Fruit fly (Drosophila melanogaster): ENCODE results near the gene CG17129.

The CG17129 gene

dm6 chr3L:721026-721425 lies 40.9 kb upstream of the CG17129 start:
- TF ChIP-seq CG8301 (tag; optimal IDR thresholded peaks at IDR 0.05) (peak; percentile 79), CG32121 (GFP tag; IDR thresholded peaks at IDR 0.05) (peak; percentile 84), EcR (GFP tag; optimal IDR thresholded peaks at IDR 0.05) (no peak), Snoo (tag; optimal IDR thresholded peaks at IDR 0.05) (no peak), CG9948 (tag; optimal IDR thresholded peaks at IDR 0.05) (no peak), CG13204 (GFP tag; optimal IDR thresholded peaks at IDR 0.05) (no peak), CG14655 (GFP tag; optimal IDR thresholded peaks at IDR 0.05) (peak; percentile 80), rn (GFP tag; IDR thresholded peaks at IDR 0.05) (peak; percentile 22; the same call in 1 of the 2 replicates), CG4496 (GFP tag; IDR thresholded peaks at IDR 0.05) (peak; percentile 81; the same call in 2 of the 3 replicates), Pif1A (GFP tag; optimal IDR thresholded peaks at IDR 0.05) (peak; percentile 11), CG8159 (tag; optimal IDR thresholded peaks at IDR 0.05) (no peak), fd96Ca (GFP tag; IDR thresholded peaks at IDR 0.05) (no peak; the same call in none of the 3 replicates), CG15710 (tag; optimal IDR thresholded peaks at IDR 0.05) (no peak), CG12605 (GFP tag; IDR thresholded peaks at IDR 0.05) (peak; percentile 48), gl (tag; optimal IDR thresholded peaks at IDR 0.05) (no peak), CG34367 (tag; optimal IDR thresholded peaks at IDR 0.05) (no peak), Pif1B (GFP tag; optimal IDR thresholded peaks at IDR 0.05) (no peak), CG17806 (tag; optimal IDR thresholded peaks at IDR 0.05) (no peak), D1 (tag; optimal IDR thresholded peaks at IDR 0.05) (no peak), Ets98B (GFP tag; IDR thresholded peaks at IDR 0.05) (peak; percentile 83), CG10348 (GFP tag; IDR thresholded peaks at IDR 0.05) (no peak)

- TF ChIP-seq D1 (tag; optimal IDR thresholded peaks at IDR 0.05) (no peak), CG17806 (tag; optimal IDR thresholded peaks at IDR 0.05) (no peak), Snoo (tag; optimal IDR thresholded peaks at IDR 0.05) (no peak), CG12605 (GFP tag; IDR thresholded peaks at IDR 0.05) (no peak), Ets98B (GFP tag; IDR thresholded peaks at IDR 0.05) (no peak), CG4496 (GFP tag; IDR thresholded peaks at IDR 0.05) (peak; percentile 11; the same call in 1 of the 3 replicates)
Measured at dm6 chr3L:718378-718777, 38.3 kb upstream of the CG17129 start.

- TF ChIP-seq CG8301 (tag; optimal IDR thresholded peaks at IDR 0.05) (no peak), rn (GFP tag; IDR thresholded peaks at IDR 0.05) (no peak), CG32121 (GFP tag; IDR thresholded peaks at IDR 0.05) (no peak), Pif1B (GFP tag; optimal IDR thresholded peaks at IDR 0.05) (no peak), CG8159 (tag; optimal IDR thresholded peaks at IDR 0.05) (peak; percentile 35), CG13204 (GFP tag; optimal IDR thresholded peaks at IDR 0.05) (no peak), CG17806 (tag; optimal IDR thresholded peaks at IDR 0.05) (peak; percentile 9), Snoo (tag; optimal IDR thresholded peaks at IDR 0.05) (no peak), CG10348 (GFP tag; IDR thresholded peaks at IDR 0.05) (no peak), EcR (GFP tag; optimal IDR thresholded peaks at IDR 0.05) (no peak)
Measured at dm6 chr3L:716078-716477, 36.0 kb upstream of the CG17129 start.

- TF ChIP-seq CG4496 (GFP tag; IDR thresholded peaks at IDR 0.05) (peak; percentile 64; the same call in 2 of the 3 replicates), Ets98B (GFP tag; IDR thresholded peaks at IDR 0.05) (peak; percentile 47), gl (tag; optimal IDR thresholded peaks at IDR 0.05) (no peak), D1 (tag; optimal IDR thresholded peaks at IDR 0.05) (peak; percentile 40), rn (GFP tag; IDR thresholded peaks at IDR 0.05) (no peak; the same call in 1 of the 2 replicates), CG8159 (tag; optimal IDR thresholded peaks at IDR 0.05) (peak; percentile 67), CG8301 (tag; optimal IDR thresholded peaks at IDR 0.05) (peak; percentile 57), CG12605 (GFP tag; IDR thresholded peaks at IDR 0.05) (peak; percentile 64), Pif1A (GFP tag; optimal IDR thresholded peaks at IDR 0.05) (peak; percentile 65), Snoo (tag; optimal IDR thresholded peaks at IDR 0.05) (peak; percentile 63), CG34367 (tag; optimal IDR thresholded peaks at IDR 0.05) (peak; percentile 55), CG9948 (tag; optimal IDR thresholded peaks at IDR 0.05) (peak; percentile 49), CG15710 (tag; optimal IDR thresholded peaks at IDR 0.05) (peak; percentile 34), CG10348 (GFP tag; IDR thresholded peaks at IDR 0.05) (no peak), CG17806 (tag; optimal IDR thresholded peaks at IDR 0.05) (peak; percentile 62), fd96Ca (GFP tag; IDR thresholded peaks at IDR 0.05) (peak; percentile 62; the same call in 1 of the 3 replicates), Pif1B (GFP tag; optimal IDR thresholded peaks at IDR 0.05) (peak; percentile 63), CG13204 (GFP tag; optimal IDR thresholded peaks at IDR 0.05) (peak; percentile 29), CG14655 (GFP tag; optimal IDR thresholded peaks at IDR 0.05) (peak; percentile 73), CG32121 (GFP tag; IDR thresholded peaks at IDR 0.05) (peak; percentile 71; the same call in 1 of the 2 replicates), EcR (GFP tag; optimal IDR thresholded peaks at IDR 0.05) (no peak)
Measured at dm6 chr3L:711839-712553, 31.9 kb upstream of the CG17129 start, which contains the start of gene CG13896. Gene CG13896, minus strand, starts transcription at chr3L:711850.

- TF ChIP-seq Snoo (tag; optimal IDR thresholded peaks at IDR 0.05) = no peak
Measured at dm6 chr3L:710345-710822, 30.3 kb upstream of the CG17129 start, which contains the start of gene CkIIalpha-i3. Gene CkIIalpha-i3, minus strand, starts transcription at chr3L:710607.

- TF ChIP-seq CG10348 (GFP tag; IDR thresholded peaks at IDR 0.05) (no peak), fd96Ca (GFP tag; IDR thresholded peaks at IDR 0.05) (no peak), CG14655 (GFP tag; optimal IDR thresholded peaks at IDR 0.05) (no peak), CG12605 (GFP tag; IDR thresholded peaks at IDR 0.05) (no peak), D1 (tag; optimal IDR thresholded peaks at IDR 0.05) (no peak), gl (tag; optimal IDR thresholded peaks at IDR 0.05) (no peak), EcR (GFP tag; optimal IDR thresholded peaks at IDR 0.05) (no peak), Snoo (tag; optimal IDR thresholded peaks at IDR 0.05) (no peak), Pif1A (GFP tag; optimal IDR thresholded peaks at IDR 0.05) (no peak), Ets98B (GFP tag; IDR thresholded peaks at IDR 0.05) (no peak), rn (GFP tag; IDR thresholded peaks at IDR 0.05) (no peak), CG8301 (tag; optimal IDR thresholded peaks at IDR 0.05) (no peak), CG34367 (tag; optimal IDR thresholded peaks at IDR 0.05) (no peak), Pif1B (GFP tag; optimal IDR thresholded peaks at IDR 0.05) (no peak), CG4496 (GFP tag; IDR thresholded peaks at IDR 0.05) (no peak), CG17806 (tag; optimal IDR thresholded peaks at IDR 0.05) (no peak)
Measured at dm6 chr3L:709882-710281, 29.8 kb upstream of the CG17129 start.
